Fruit fly (Drosophila melanogaster): ENCODE results near the gene CG5162.
A peak's percentile ranks its signal among the peaks of the same experiment; 100 is the strongest.

The CG5162 gene

dm6 chrX:17178484-17178921 lies 36.6 kb upstream of the CG5162 start (continued):
- peak; percentile 89 for TF ChIP-seq ERR (GFP tag; optimal IDR thresholded peaks at IDR 0.05)
- no peak for TF ChIP-seq CG9817 (tag; optimal IDR thresholded peaks at IDR 0.05)
- peak; percentile 98 for TF ChIP-seq Rfx (GFP tag; IDR thresholded peaks at IDR 0.05)
- TF ChIP-seq gcm2 (GFP tag; optimal IDR thresholded peaks at IDR 0.05), result no peak
- TF ChIP-seq Ada2b (GFP tag; IDR thresholded peaks at IDR 0.05), result peak; percentile 99
- peak; percentile 96 for TF ChIP-seq NK7.1 (GFP tag; optimal IDR thresholded peaks at IDR 0.05)
- TF ChIP-seq en (GFP tag; optimal IDR thresholded peaks at IDR 0.05), result peak; percentile 77
- peak; percentile 35 for TF ChIP-seq pfk (GFP tag; optimal IDR thresholded peaks at IDR 0.05)
- peak; percentile 96 for TF ChIP-seq NFAT (GFP tag; IDR thresholded peaks at IDR 0.05)
- peak; percentile 96 for TF ChIP-seq CG1603 (tag; optimal IDR thresholded peaks at IDR 0.05)
- TF ChIP-seq CG3407 (GFP tag; optimal IDR thresholded peaks at IDR 0.05), result no peak
- no peak for TF ChIP-seq Hr51 (GFP tag; optimal IDR thresholded peaks at IDR 0.05)
- TF ChIP-seq NfI (GFP tag; optimal IDR thresholded peaks at IDR 0.05), result no peak
- TF ChIP-seq CG11085 (GFP tag; IDR thresholded peaks at IDR 0.05), result peak; percentile 98
- TF ChIP-seq CG12391 (tag; optimal IDR thresholded peaks at IDR 0.05), result no peak
- TF ChIP-seq CG6654 (GFP tag; optimal IDR thresholded peaks at IDR 0.05), result peak; percentile 95
- peak; percentile 96 for TF ChIP-seq Fer3 (tag; optimal IDR thresholded peaks at IDR 0.05)
- peak; percentile 73 for TF ChIP-seq CG9932 (GFP tag; IDR thresholded peaks at IDR 0.05)
- TF ChIP-seq CG6765 (GFP tag; optimal IDR thresholded peaks at IDR 0.05), result peak; percentile 91
- TF ChIP-seq Aef1 (GFP tag; IDR thresholded peaks at IDR 0.05), result peak; percentile 97
- peak; percentile 57 to 98 for TF ChIP-seq eve (GFP tag; optimal IDR thresholded peaks at IDR 0.05)
- TF ChIP-seq bigmax (GFP tag; optimal IDR thresholded peaks at IDR 0.05), result peak; percentile 70
- TF ChIP-seq CG14710 (tag; optimal IDR thresholded peaks at IDR 0.05), result peak; percentile 98
- no peak for TF ChIP-seq ewg (GFP tag; optimal IDR thresholded peaks at IDR 0.05)
- no peak for TF ChIP-seq CG8944 (GFP tag; optimal IDR thresholded peaks at IDR 0.05)
- TF ChIP-seq CG7987 (GFP tag; optimal IDR thresholded peaks at IDR 0.05), result peak; percentile 90
- TF ChIP-seq scrt (GFP tag; optimal IDR thresholded peaks at IDR 0.05), result peak; percentile 93
- TF ChIP-seq sob (GFP tag; IDR thresholded peaks at IDR 0.05), result peak; percentile 99
- peak; percentile 98 for TF ChIP-seq CG7372 (GFP tag; IDR thresholded peaks at IDR 0.05)
- no peak for TF ChIP-seq br (optimal IDR thresholded peaks at IDR 0.05)
- peak; percentile 99 for TF ChIP-seq CG10959 (GFP tag; IDR thresholded peaks at IDR 0.05)
- no peak for TF ChIP-seq CG17328 (GFP tag; IDR thresholded peaks at IDR 0.05)
- TF ChIP-seq CG13775 (GFP tag; optimal IDR thresholded peaks at IDR 0.05), result peak; percentile 91
- TF ChIP-seq CG30403 (GFP tag; optimal IDR thresholded peaks at IDR 0.05), result peak; percentile 14
- no peak for TF ChIP-seq wek (GFP tag; optimal IDR thresholded peaks at IDR 0.05)
- TF ChIP-seq CG4360 (GFP tag; IDR thresholded peaks at IDR 0.05), result peak; percentile 88
- no peak for TF ChIP-seq CG15073 (GFP tag; optimal IDR thresholded peaks at IDR 0.05)
- TF ChIP-seq gem (tag; optimal IDR thresholded peaks at IDR 0.05), result no peak
- peak; percentile 96 for TF ChIP-seq Dad (GFP tag; optimal IDR thresholded peaks at IDR 0.05)
- peak; percentile 96 for TF ChIP-seq CG10147 (GFP tag; optimal IDR thresholded peaks at IDR 0.05)
- no peak for TF ChIP-seq gcm (GFP tag; optimal IDR thresholded peaks at IDR 0.05)
- TF ChIP-seq p53 (GFP tag; optimal IDR thresholded peaks at IDR 0.05), result no peak
- peak; percentile 91 for TF ChIP-seq CG16779 (GFP tag; IDR thresholded peaks at IDR 0.05)
- no peak for TF ChIP-seq Dfd (GFP tag; optimal IDR thresholded peaks at IDR 0.05)
- TF ChIP-seq gro (GFP tag; optimal IDR thresholded peaks at IDR 0.05), result peak; percentile 95
- TF ChIP-seq Nf-YB (GFP tag; optimal IDR thresholded peaks at IDR 0.05), result peak; percentile 19
- TF ChIP-seq CG8388 (GFP tag; optimal IDR thresholded peaks at IDR 0.05), result no peak
- peak; percentile 84 for TF ChIP-seq Jarid2 (GFP tag; optimal IDR thresholded peaks at IDR 0.05)
- no peak for TF ChIP-seq CG15479 (GFP tag; optimal IDR thresholded peaks at IDR 0.05)
- TF ChIP-seq da (GFP tag; optimal IDR thresholded peaks at IDR 0.05), result peak; percentile 15
- TF ChIP-seq jing (GFP tag; optimal IDR thresholded peaks at IDR 0.05), result no peak
- TF ChIP-seq CG11093 (GFP tag; IDR thresholded peaks at IDR 0.05), result peak; percentile 98
